Worm (Caenorhabditis elegans): ENCODE results near the gene K10D11.5.

DNA sequence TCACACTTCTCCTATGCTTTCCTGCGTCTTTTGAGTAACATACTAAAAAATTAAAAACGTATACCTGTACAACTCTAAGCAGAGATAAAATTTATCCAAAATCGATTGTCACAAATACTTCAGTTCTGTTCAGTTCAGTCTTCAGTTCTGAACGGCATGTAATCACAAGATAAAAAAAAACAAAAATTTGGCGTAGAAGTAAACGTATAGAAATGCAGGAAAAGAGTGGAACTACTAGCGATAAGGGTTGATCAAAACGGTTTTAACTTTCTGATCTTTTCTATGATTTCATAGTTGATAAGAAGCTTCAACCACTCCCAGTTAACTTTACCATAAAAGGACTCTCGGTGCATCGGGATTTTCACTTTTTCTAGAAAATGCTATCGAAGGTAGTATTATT is 26.6 kb downstream of the K10D11.5 start, which contains the start of gene dod-22:
- TF ChIP-seq ama-1 (optimal IDR thresholded peaks at IDR 0.05): no peak
- no peak for TF ChIP-seq hnd-1 (tag; optimal IDR thresholded peaks at IDR 0.05)
